Worm (Caenorhabditis elegans) whole organism, late embryonic: ENCODE measurements around the gene pgm-3.

Experiments used
- elt-2 ChIP-seq: sonication (generic microtip); optimal IDR thresholded peaks from 2 replicates; lab custom pipeline; 2016; ENCODE audit warnings: missing genetic modification reagents, missing genetic modification characterization, missing compliant biosample characterization
- nhr-11 ChIP-seq: fragments of 150-350 bp; optimal IDR thresholded peaks from 2 replicates; lab custom pipeline; 2014; ENCODE audit warnings: missing biosample characterization, missing genetic modification characterization
- odd-2 ChIP-seq: sonication (generic microtip); optimal IDR thresholded peaks from 2 replicates; lab custom pipeline; 2017; ENCODE audit warnings: antibody characterized with exemption, mild to moderate bottlenecking, missing genetic modification characterization, missing compliant biosample characterization
- sox-4 ChIP-seq: sonication (generic microtip); optimal IDR thresholded peaks from 2 replicates; lab custom pipeline; 2017; ENCODE audit warnings: mild to moderate bottlenecking, missing genetic modification characterization, inconsistent platforms, missing compliant biosample characterization

ce11 chrIV:8740952-8741438, 15.5 kb downstream of the pgm-3 start, which contains the start of gene F21D5.6:
- TF ChIP-seq elt-2, result no peak
- no peak for TF ChIP-seq sox-4 (tag; lab: Kevin White, UChicago)
- TF ChIP-seq odd-2, result no peak
- TF ChIP-seq nhr-11 (tag; lab: Kevin White, UChicago), result no peak
